Fruit fly (Drosophila melanogaster) S2 (cell line): ENCODE results near the gene sls.

Source experiments
- CG8478 ChIP-seq: fragments of >200 bp; optimal IDR thresholded peaks from 2 replicates; lab custom pipeline; 2018
- CTCF ChIP-seq, 2 experiments: fragments of >200 bp; optimal IDR thresholded peaks; 2 replicates each; lab custom pipeline; 2018

dm6 chr3L:2157427-2157931 lies 42.1 kb upstream of the sls start:
- TF ChIP-seq CG8478 (lab: Kevin White, UChicago) (no peak), CTCF (optimal IDR thresholded peaks at IDR 0.05; lab: Kevin White, UChicago) (no peak)
